Worm (Caenorhabditis elegans): ENCODE measurements around the gene ceh-41.

ce11 chrX:1848575-1848974, at the start of gene ceh-41:
- TF ChIP-seq T22C8.4 (GFP tag; IDR thresholded peaks at IDR 0.05) (no peak), ref-1 (GFP tag; conservative IDR thresholded peaks at IDR 0.05) (no peak), cog-1 (tag; optimal IDR thresholded peaks at IDR 0.05) (no peak), med-1 (GFP tag; optimal IDR thresholded peaks at IDR 0.05; ENCODE audit: insufficient read depth) (no peak), ztf-23 (GFP tag; IDR thresholded peaks at IDR 0.05) (no peak), flt-1 (GFP tag; IDR thresholded peaks at IDR 0.05) (no peak), ztf-29 (GFP tag; IDR thresholded peaks at IDR 0.05) (no peak), klf-2 (GFP tag; conservative IDR thresholded peaks at IDR 0.05) (no peak), tab-1 (GFP tag; IDR thresholded peaks at IDR 0.05) (no peak)
